Fruit fly (Drosophila melanogaster): Measurements from ENCODE around the gene gdl-ORF39.
A peak's percentile ranks its signal among the peaks of the same experiment; 100 is the strongest.

Gene gdl-ORF39

DNA sequence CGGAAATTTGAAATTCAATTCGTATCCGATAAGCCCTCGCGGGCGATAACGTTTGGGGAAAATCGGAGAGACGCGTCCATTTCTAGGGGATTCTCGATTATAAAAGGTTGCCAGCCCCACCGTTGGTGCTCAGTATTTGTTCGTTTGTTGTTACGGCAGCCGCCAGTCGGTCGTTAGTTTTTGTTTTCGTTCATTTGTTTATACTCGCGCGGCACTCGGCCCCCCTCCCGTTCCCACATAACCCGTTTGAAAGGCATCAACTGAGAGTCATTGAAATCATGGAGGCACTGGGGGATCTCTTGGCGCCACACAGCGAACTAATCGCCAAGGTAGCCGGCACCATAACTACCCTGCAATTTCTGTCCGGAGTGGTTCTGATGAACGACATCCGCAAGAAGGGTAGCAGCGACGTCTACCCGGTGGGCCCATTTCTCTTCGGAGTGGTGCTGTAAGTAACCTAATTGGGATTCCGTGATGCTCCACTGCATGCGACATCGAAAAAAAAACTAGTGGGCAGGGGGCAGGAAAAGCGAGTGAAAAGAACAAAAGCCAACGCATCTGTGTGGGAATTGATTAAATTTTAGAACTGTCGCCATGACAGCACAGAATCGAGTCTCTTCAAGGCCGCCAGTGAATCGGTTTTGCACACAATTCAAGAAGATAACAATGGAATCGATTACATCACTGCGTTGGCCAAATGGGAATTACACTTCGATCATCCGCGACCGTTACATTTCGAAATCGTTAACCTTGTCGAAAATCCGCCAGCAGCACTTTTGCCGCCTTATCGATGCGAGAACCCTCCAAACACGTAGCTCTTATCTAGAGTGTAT is 8.2 kb upstream of the gdl-ORF39 start, which contains the start of gene CG7272 (continued):
- TF ChIP-seq CG13296 (GFP tag; optimal IDR thresholded peaks at IDR 0.05) = peak; percentile 34
- TF ChIP-seq CG8944 (GFP tag; optimal IDR thresholded peaks at IDR 0.05) = no peak
- TF ChIP-seq CG3281 (GFP tag; optimal IDR thresholded peaks at IDR 0.05) = peak; percentile 3
- peak; percentile 44 for TF ChIP-seq sqz (GFP tag; optimal IDR thresholded peaks at IDR 0.05)
- TF ChIP-seq CG18619 (GFP tag; optimal IDR thresholded peaks at IDR 0.05) = no peak
- TF ChIP-seq CG4328 (GFP tag; optimal IDR thresholded peaks at IDR 0.05) = peak; percentile 27
- peak; percentile 95 for TF ChIP-seq D19B (GFP tag; optimal IDR thresholded peaks at IDR 0.05)
- peak; percentile 82 for TF ChIP-seq CG10543 (GFP tag; optimal IDR thresholded peaks at IDR 0.05)
- TF ChIP-seq Hmr (GFP tag; optimal IDR thresholded peaks at IDR 0.05) = peak; percentile 32
- no peak for TF ChIP-seq CG1602 (GFP tag; optimal IDR thresholded peaks at IDR 0.05)
- TF ChIP-seq CoRest (tag; optimal IDR thresholded peaks at IDR 0.05) = peak; percentile 9
- 0 out of 3 replicates have a peak, but pooled peaks have one; percentile 14 for TF ChIP-seq so (GFP tag; IDR thresholded peaks at IDR 0.05)
- TF ChIP-seq CG16813 (GFP tag; IDR thresholded peaks at IDR 0.05; ENCODE audit: partially characterized antibody) = 0 out of 3 replicates have a peak, but pooled peaks have one; percentile 19
- peak; percentile 7 for TF ChIP-seq CG2712 (tag; optimal IDR thresholded peaks at IDR 0.05)
- 0 out of 2 replicates have a peak, but pooled peaks have one; percentile 13 for TF ChIP-seq al (GFP tag; IDR thresholded peaks at IDR 0.05)
- peak; percentile 9 for TF ChIP-seq MESR4 (GFP tag; optimal IDR thresholded peaks at IDR 0.05)
- TF ChIP-seq chinmo (GFP tag; IDR thresholded peaks at IDR 0.05; ENCODE audit: partially characterized antibody) = peak; percentile 28; the same call in 1 of the 4 replicates
- no peak for TF ChIP-seq klu (GFP tag; IDR thresholded peaks at IDR 0.05)
- peak; percentile 92 for TF ChIP-seq Dp (GFP tag; optimal IDR thresholded peaks at IDR 0.05)
- peak; percentile 52 for TF ChIP-seq CG34376 (GFP tag; optimal IDR thresholded peaks at IDR 0.05)
- TF ChIP-seq HmgZ (tag; optimal IDR thresholded peaks at IDR 0.05) = peak; percentile 65
- peak; percentile 74 for TF ChIP-seq CG12769 (tag; optimal IDR thresholded peaks at IDR 0.05)
- TF ChIP-seq HLH3B (GFP tag; IDR thresholded peaks at IDR 0.05) = no peak
- no peak for TF ChIP-seq bsh (GFP tag; optimal IDR thresholded peaks at IDR 0.05)
- no peak for TF ChIP-seq CG15601 (tag; optimal IDR thresholded peaks at IDR 0.05)
- TF ChIP-seq E2f1 (GFP tag; IDR thresholded peaks at IDR 0.05) = peak; percentile 36; the same call in 1 of the 2 replicates
- peak; percentile 73 for TF ChIP-seq D19A (tag; optimal IDR thresholded peaks at IDR 0.05)
- TF ChIP-seq pan (optimal IDR thresholded peaks at IDR 0.05) = no peak
- TF ChIP-seq pan (GFP tag; optimal IDR thresholded peaks at IDR 0.05 in 1 of 2, IDR thresholded peaks at IDR 0.05 in 1 of 2) = peak in 1 of 2 experiments; percentile 27
- peak; percentile 15; the same call in 1 of the 2 replicates for TF ChIP-seq Drgx (GFP tag; IDR thresholded peaks at IDR 0.05)
- peak in 1 of 2 experiments; percentile 5 for TF ChIP-seq crp (GFP tag; optimal IDR thresholded peaks at IDR 0.05)
- TF ChIP-seq ham (GFP tag; IDR thresholded peaks at IDR 0.05) = no peak
- TF ChIP-seq CG15514 (GFP tag; optimal IDR thresholded peaks at IDR 0.05) = peak; percentile 78
- 0 out of 3 replicates have a peak, but pooled peaks have one; percentile 17 for TF ChIP-seq mld (GFP tag; IDR thresholded peaks at IDR 0.05; ENCODE audit: partially characterized antibody)
- no peak for TF ChIP-seq CG8290 (GFP tag; optimal IDR thresholded peaks at IDR 0.05)
- TF ChIP-seq CG8290 (tag; optimal IDR thresholded peaks at IDR 0.05) = peak in 1 of 2 experiments; percentile 63
- peak; percentile 14 for TF ChIP-seq MTF-1 (GFP tag; optimal IDR thresholded peaks at IDR 0.05; ENCODE audit: borderline replicate concordance)
- no peak for TF ChIP-seq sima (GFP tag; optimal IDR thresholded peaks at IDR 0.05)
- TF ChIP-seq sob (GFP tag; IDR thresholded peaks at IDR 0.05) = peak; percentile 15; the same call in 1 of the 2 replicates
- peak; percentile 7 for TF ChIP-seq unpg (GFP tag; optimal IDR thresholded peaks at IDR 0.05)
- TF ChIP-seq CG14710 (tag; optimal IDR thresholded peaks at IDR 0.05) = peak; percentile 29
- peak; percentile 8 for TF ChIP-seq bab2 (GFP tag; optimal IDR thresholded peaks at IDR 0.05)
- no peak for TF ChIP-seq CG31441 (GFP tag; IDR thresholded peaks at IDR 0.05)
- no peak for TF ChIP-seq sc (optimal IDR thresholded peaks at IDR 0.05)
- no peak for TF ChIP-seq sc (GFP tag; optimal IDR thresholded peaks at IDR 0.05)
- 0 out of 3 replicates have a peak, but pooled peaks have one; percentile 22 for TF ChIP-seq CG6175 (GFP tag; IDR thresholded peaks at IDR 0.05)
- peak; percentile 0 for TF ChIP-seq CG13775 (GFP tag; optimal IDR thresholded peaks at IDR 0.05)
- TF ChIP-seq CG3847 (GFP tag; IDR thresholded peaks at IDR 0.05) = peak; percentile 40; the same call in 1 of the 2 replicates

Measured in whole organism, embryonic.